Worm (Caenorhabditis elegans): ENCODE results near the gene F49E8.7.

The F49E8.7 gene

DNA sequence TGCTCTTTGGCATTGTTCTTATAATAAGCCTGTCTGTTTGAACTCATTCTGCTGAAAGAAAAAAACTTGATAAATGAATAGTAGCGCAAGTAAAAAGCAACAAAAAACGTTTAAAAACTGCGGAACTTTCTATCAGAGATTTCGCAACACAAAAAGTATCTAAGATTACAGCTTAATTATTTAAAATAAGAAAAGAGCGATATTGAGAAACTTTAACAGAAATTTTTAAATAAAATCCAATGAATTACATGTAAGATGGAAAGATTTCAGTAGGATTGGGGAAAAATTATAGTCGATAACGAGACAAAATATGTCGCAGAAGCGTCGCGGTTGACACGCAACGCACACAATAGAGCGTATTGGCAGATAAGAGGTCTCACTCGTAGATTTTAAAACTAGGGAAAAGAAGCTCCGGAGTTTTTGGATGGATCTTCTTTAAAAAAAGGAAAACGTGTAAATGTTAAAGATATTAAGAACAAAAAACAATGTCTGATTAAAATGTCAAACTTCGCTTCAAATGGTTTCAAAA lies 5.5 kb upstream of the F49E8.7 start, which contains the start of gene ima-3 (continued):
- no peak for TF ChIP-seq dmd-8 (GFP tag; IDR thresholded peaks at IDR 0.05)
- TF ChIP-seq lin-39 (tag; optimal IDR thresholded peaks at IDR 0.05): no peak
- TF ChIP-seq Y5F2A.4 (GFP tag; optimal IDR thresholded peaks at IDR 0.05): no peak
- TF ChIP-seq tra-1 (GFP tag; IDR thresholded peaks at IDR 0.05): no peak
- no peak for TF ChIP-seq pha-4 (GFP tag; IDR thresholded peaks at IDR 0.05)
- no peak for TF ChIP-seq pha-4 (tag; optimal IDR thresholded peaks at IDR 0.05)
- TF ChIP-seq daf-16 (GFP tag; optimal IDR thresholded peaks at IDR 0.05): no peak
- TF ChIP-seq daf-16 (tag; optimal IDR thresholded peaks at IDR 0.05): no peak
- TF ChIP-seq zip-11 (GFP tag; IDR thresholded peaks at IDR 0.05): no peak
- no peak for TF ChIP-seq nhr-102 (tag; optimal IDR thresholded peaks at IDR 0.05)
- TF ChIP-seq nhr-76 (tag; optimal IDR thresholded peaks at IDR 0.05): no peak
- peak; percentile 80 for TF ChIP-seq nhr-77 (tag; optimal IDR thresholded peaks at IDR 0.05)
- no peak for TF ChIP-seq snpc-1.2 (GFP tag; IDR thresholded peaks at IDR 0.05)
- no peak for TF ChIP-seq zag-1 (tag; optimal IDR thresholded peaks at IDR 0.05)
- no peak for TF ChIP-seq hlh-30 (tag; optimal IDR thresholded peaks at IDR 0.05; ENCODE audit: insufficient read depth)
- no peak for TF ChIP-seq spr-1 (tag; optimal IDR thresholded peaks at IDR 0.05)
- TF ChIP-seq spr-3 (GFP tag; optimal IDR thresholded peaks at IDR 0.05): no peak
- no peak for TF ChIP-seq nhr-237 (tag; optimal IDR thresholded peaks at IDR 0.05)

DNA sequence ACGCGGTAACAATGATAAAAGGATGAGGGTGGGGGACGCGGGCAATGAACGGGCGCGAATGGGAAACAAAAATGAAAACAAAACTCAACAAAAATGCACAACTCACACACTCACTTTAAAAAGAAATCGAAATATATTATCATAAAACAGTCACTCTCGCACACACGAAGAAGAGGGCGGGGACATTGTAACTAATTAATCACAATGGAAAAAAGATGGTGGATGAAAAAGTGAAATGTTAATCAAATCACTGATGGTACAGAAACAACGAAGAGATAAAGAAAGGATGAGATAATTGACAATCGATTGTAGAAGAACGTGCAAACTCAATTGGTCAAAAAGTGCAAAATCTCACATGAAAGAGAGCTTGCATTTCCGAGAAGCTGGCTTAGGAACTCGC lies 3.1 kb upstream of the F49E8.7 start:
- TF ChIP-seq tag-97 (GFP tag; IDR thresholded peaks at IDR 0.05): no peak
- 0 out of 2 replicates have a peak, but pooled peaks have one; percentile 21 for TF ChIP-seq arid-1 (GFP tag; conservative IDR thresholded peaks at IDR 0.05)
- peak; percentile 6; the same call in 1 of the 2 replicates for TF ChIP-seq lin-38 (GFP tag; IDR thresholded peaks at IDR 0.05)

DNA sequence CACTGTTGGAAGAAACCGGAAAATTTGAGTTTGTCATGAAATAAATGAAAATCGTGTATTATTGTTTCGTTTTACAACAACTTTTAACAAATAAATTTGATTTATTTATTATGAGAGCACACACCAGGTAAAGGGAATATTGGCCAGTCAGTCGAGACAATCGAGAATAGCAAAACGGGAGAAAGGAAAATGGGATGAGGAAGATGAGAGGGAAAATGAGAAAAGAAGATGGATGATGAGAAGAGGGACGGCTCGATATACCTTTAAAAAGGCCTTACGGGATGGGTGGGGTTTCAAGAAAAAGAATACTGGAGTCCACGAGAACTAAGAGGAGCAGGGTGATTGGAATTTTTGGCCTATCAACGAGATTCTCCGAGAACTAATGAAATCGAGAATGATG lies 2.5 kb upstream of the F49E8.7 start:
- TF ChIP-seq hif-1 (tag; optimal IDR thresholded peaks at IDR 0.05): no peak
- TF ChIP-seq F37D6.2 (tag; optimal IDR thresholded peaks at IDR 0.05): no peak
- TF ChIP-seq nhr-42 (GFP tag; IDR thresholded peaks at IDR 0.05): no peak
- TF ChIP-seq F49E8.2 (tag; optimal IDR thresholded peaks at IDR 0.05; ENCODE audit: borderline replicate concordance): no peak
- TF ChIP-seq sdz-12 (GFP tag; optimal IDR thresholded peaks at IDR 0.05): no peak
- no peak for TF ChIP-seq gei-8 (GFP tag; optimal IDR thresholded peaks at IDR 0.05)
- TF ChIP-seq ama-1 (optimal IDR thresholded peaks at IDR 0.05): peak; percentile 54
- 0 out of 2 replicates have a peak, but pooled peaks have one; percentile 15 for TF ChIP-seq snpc-1.2 (GFP tag; IDR thresholded peaks at IDR 0.05)
- TF ChIP-seq nhr-41 (GFP tag; IDR thresholded peaks at IDR 0.05): no peak
- no peak for TF ChIP-seq nhr-76 (tag; optimal IDR thresholded peaks at IDR 0.05)
- TF ChIP-seq cey-2 (tag; optimal IDR thresholded peaks at IDR 0.05; ENCODE audit: borderline replicate concordance, insufficient read depth): no peak
- no peak for TF ChIP-seq mdl-1 (tag; optimal IDR thresholded peaks at IDR 0.05)
- TF ChIP-seq dpl-1 (GFP tag; optimal IDR thresholded peaks at IDR 0.05): no peak
- no peak for TF ChIP-seq vab-7 (GFP tag; IDR thresholded peaks at IDR 0.05)
- TF ChIP-seq lin-13 (GFP tag; optimal IDR thresholded peaks at IDR 0.05): no peak
- TF ChIP-seq duxl-1 (tag; optimal IDR thresholded peaks at IDR 0.05; ENCODE audit: poor library complexity): no peak

ce11 chrIV:7554351-7554750 lies 1.8 kb downstream of the F49E8.7 start, which contains the start of gene F49E8.6:
Gene F49E8.6, minus strand, starts transcription at chrIV:7554667.
- TF ChIP-seq daf-19 (GFP tag; conservative IDR thresholded peaks at IDR 0.05) (no peak), R02D3.7 (tag; optimal IDR thresholded peaks at IDR 0.05) (no peak), nhr-111 (GFP tag; optimal IDR thresholded peaks at IDR 0.05) (no peak), nhr-76 (tag; optimal IDR thresholded peaks at IDR 0.05) (no peak), nhr-11 (tag; optimal IDR thresholded peaks at IDR 0.05) (peak; percentile 40), aha-1 (tag) (peak; percentile 46), snpc-1.2 (GFP tag; IDR thresholded peaks at IDR 0.05) (no peak), nhr-6 (tag; optimal IDR thresholded peaks at IDR 0.05) (no peak), fos-1 (tag; optimal IDR thresholded peaks at IDR 0.05) (no peak), duxl-1 (tag; optimal IDR thresholded peaks at IDR 0.05; ENCODE audit: poor library complexity) (no peak)

Data from whole organism, L4 larva.